Worm (Caenorhabditis elegans): ENCODE measurements around the gene ZK512.10.

DNA sequence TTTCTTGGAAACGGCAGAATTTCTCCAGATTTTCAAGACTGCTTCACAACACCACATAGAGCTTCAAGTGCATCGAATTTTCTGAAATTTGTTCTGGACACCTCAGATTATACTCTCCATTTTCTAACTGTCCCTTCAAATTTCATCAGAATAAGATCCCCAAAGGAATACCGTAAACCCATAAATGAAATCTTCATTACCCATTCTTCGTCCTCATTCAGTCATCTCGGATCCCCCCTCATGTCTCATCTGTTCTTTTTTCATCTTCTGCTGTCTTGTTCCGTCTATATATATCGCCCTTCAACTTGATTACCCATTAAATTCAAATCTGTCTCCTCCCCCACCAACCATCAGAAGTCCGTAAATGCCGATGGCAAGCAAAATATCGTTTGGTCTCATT is 16.6 kb upstream of the ZK512.10 start:
- TF ChIP-seq ama-1 (optimal IDR thresholded peaks at IDR 0.05): no peak
- no peak for TF ChIP-seq pqm-1 (tag; optimal IDR thresholded peaks at IDR 0.05)
- no peak for TF ChIP-seq mdl-1 (tag; optimal IDR thresholded peaks at IDR 0.05)
- TF ChIP-seq ZK546.5 (tag; optimal IDR thresholded peaks at IDR 0.05): no peak
- no peak for TF ChIP-seq jun-1 (tag; optimal IDR thresholded peaks at IDR 0.05)
